Fruit fly (Drosophila melanogaster) S2 (cell line): ENCODE measurements around the gene Vps16A.

Experiments used
- CG8478 ChIP-seq: fragments of >200 bp; optimal IDR thresholded peaks from 2 replicates; lab custom pipeline; 2018
- CTCF ChIP-seq, 2 experiments: fragments of >200 bp; optimal IDR thresholded peaks; 2 replicates each; lab custom pipeline; 2018

DNA sequence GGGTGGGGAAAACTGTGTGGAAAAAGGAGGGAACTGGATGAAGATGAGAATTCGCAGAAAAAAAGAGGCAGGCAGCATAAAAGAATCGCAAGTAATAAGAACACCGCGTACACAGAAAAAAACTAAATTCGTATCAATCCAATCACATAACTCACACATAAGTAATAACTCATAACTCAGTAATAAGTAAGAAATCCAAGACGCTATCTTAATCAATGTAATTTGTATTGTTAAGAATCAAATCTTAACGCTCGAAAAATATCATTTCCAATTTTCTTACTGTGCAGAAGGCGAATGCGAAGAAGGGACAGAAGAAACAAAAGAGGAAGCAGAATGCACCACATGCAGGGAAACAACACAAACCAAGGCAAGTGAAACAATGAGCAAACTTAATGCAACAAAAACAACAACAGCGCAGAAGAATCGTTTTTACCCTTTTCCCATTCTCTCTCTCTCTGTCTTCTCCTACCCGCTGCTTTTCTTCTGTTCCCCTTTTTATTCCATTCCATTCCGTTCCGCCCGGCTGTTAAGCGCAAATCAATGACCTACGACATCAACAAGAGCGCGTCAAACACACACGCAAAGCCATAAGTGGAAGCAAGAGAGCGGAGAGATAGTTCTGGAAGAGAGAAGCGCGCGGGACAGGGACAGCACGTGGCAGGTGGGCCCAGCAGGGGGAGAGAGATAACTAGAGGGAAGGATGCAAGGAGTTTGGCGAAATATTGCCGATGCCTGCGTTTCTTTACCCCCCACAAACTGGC, 37.6 kb upstream of the Vps16A start:
- TF ChIP-seq CG8478 (lab: Kevin White, UChicago) (no peak), CTCF (optimal IDR thresholded peaks at IDR 0.05; lab: Kevin White, UChicago) (no peak)
